Worm (Caenorhabditis elegans) whole organism, L1 larva: Measurements from ENCODE around the gene clec-79.

ENCODE experiments used
- aly-2 ChIP-seq: fragments of 150-350 bp; optimal IDR thresholded peaks from 2 replicates; lab custom pipeline; 2014; ENCODE audit warnings: missing biosample characterization, missing genetic modification characterization
- egl-27 ChIP-seq, 2 experiments: fragments of 150-350 bp in 1 of 2; sonication (generic microtip); optimal IDR thresholded peaks; 3 replicates each; lab custom pipeline; 2017 to 2018; ENCODE audit warnings: missing biosample characterization in 2 of 2, missing genetic modification characterization in 2 of 2, missing genetic modification reagents in 2 of 2
- nhr-12 ChIP-seq: sonication (generic microtip); optimal IDR thresholded peaks from 2 replicates; lab custom pipeline; 2017; ENCODE audit warnings: missing biosample characterization, missing genetic modification characterization

DNA sequence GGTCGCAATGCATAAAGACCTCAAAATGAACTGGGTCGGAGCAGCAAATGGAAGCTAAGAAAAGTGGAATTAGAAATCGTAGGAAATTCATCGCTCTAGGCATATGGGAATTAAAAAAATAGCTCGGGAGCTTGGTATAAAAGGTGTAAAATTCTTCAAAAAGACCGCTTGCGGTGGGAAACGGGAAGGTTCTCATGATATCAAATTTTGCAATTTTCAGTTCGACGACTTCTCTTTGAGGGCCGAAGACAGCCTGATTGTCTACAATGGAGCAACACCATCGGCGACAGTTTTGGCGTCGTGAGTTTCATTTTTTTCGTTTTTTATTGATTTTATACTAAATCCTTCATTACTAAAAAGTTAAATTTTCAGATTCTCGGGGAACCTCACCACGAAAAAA lies 25.4 kb downstream of the clec-79 start, which contains the start of gene F47C12.8:
- TF ChIP-seq aly-2 (tag; lab: Kevin White, UChicago) (no peak), egl-27 (tag; optimal IDR thresholded peaks at IDR 0.05; lab: Kevin White, UChicago) (no peak), nhr-12 (tag; lab: Kevin White, UChicago) (no peak)
